Fruit fly (Drosophila melanogaster): ENCODE results near the gene sstn.

DNA sequence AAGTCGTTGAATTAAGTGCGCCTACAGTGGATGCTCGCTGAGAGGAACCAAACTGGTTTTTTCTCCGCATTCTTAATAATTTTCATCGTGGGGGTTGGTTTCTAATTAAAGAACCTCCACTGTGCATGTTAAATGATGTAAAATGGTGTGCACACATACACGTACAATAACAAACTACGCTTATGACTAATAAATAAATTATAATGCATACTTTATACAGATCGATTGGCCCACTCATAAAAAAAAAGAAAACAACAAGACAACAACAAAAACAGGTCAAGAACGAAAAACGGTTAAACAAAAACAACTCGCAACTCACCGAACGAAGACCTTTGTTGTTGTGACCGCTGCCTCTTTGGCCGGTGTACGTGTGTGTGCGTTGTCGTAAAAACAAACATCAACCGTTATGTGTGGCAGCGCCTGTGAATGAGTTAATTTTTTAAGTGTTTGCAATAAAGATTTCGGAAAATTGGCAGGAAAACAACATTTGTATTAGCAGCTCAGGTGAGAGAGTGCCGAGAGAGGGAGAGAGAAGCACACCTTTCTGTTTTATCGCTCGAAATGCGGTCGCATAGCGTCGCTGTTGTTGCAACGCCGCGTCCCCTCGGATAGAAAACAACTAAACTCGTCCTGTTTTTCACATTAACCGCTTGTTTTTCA is 460 bp downstream of the sstn start:
- peak; percentile 70 for TF ChIP-seq EcR (GFP tag; optimal IDR thresholded peaks at IDR 0.05)
- TF ChIP-seq CG8301 (tag; optimal IDR thresholded peaks at IDR 0.05), result no peak
- peak; percentile 5 for TF ChIP-seq CG8159 (tag; optimal IDR thresholded peaks at IDR 0.05)
- no peak; the same call in 1 of the 2 replicates for TF ChIP-seq Ets98B (GFP tag; IDR thresholded peaks at IDR 0.05)
- TF ChIP-seq Pif1B (GFP tag; optimal IDR thresholded peaks at IDR 0.05), result no peak
